Fruit fly (Drosophila melanogaster): ENCODE data around the gene CG14441.
A peak's percentile ranks its signal among the peaks of the same experiment; 100 is the strongest.

Gene CG14441

dm6 chrX:6756175-6756718 is 56.9 kb downstream of the CG14441 start, which contains the start of gene sov (continued):
- TF ChIP-seq zen (tag; optimal IDR thresholded peaks at IDR 0.05) (no peak), ATbp (GFP tag; optimal IDR thresholded peaks at IDR 0.05) (no peak), jing (GFP tag; optimal IDR thresholded peaks at IDR 0.05) (no peak), seq (GFP tag; IDR thresholded peaks at IDR 0.05) (no peak), CG3847 (GFP tag; IDR thresholded peaks at IDR 0.05) (0 out of 2 replicates have a peak, but pooled peaks have one; percentile 10), CG31441 (GFP tag; IDR thresholded peaks at IDR 0.05) (no peak), ap (GFP tag; IDR thresholded peaks at IDR 0.05) (no peak), ara (GFP tag; IDR thresholded peaks at IDR 0.05) (no peak), CkIIα-i1 (GFP tag; IDR thresholded peaks at IDR 0.05) (no peak), Poxn (GFP tag; IDR thresholded peaks at IDR 0.05) (no peak), CG3838 (GFP tag; optimal IDR thresholded peaks at IDR 0.05) (no peak), Gug (GFP tag; IDR thresholded peaks at IDR 0.05) (no peak), Awh (GFP tag; IDR thresholded peaks at IDR 0.05) (no peak), ken (GFP tag; IDR thresholded peaks at IDR 0.05) (no peak), CG1603 (tag; optimal IDR thresholded peaks at IDR 0.05) (no peak), knrl (GFP tag; IDR thresholded peaks at IDR 0.05; ENCODE audit: partially characterized antibody) (peak; percentile 92), grn (GFP tag; optimal IDR thresholded peaks at IDR 0.05) (no peak), CG1602 (GFP tag; optimal IDR thresholded peaks at IDR 0.05) (no peak), CG14050 (GFP tag; IDR thresholded peaks at IDR 0.05) (no peak), CG7357 (GFP tag; IDR thresholded peaks at IDR 0.05) (no peak), sisA (GFP tag; IDR thresholded peaks at IDR 0.05) (no peak), CG12744 (GFP tag; optimal IDR thresholded peaks at IDR 0.05) (no peak), tgo (GFP tag; IDR thresholded peaks at IDR 0.05) (no peak), HLH54F (GFP tag; optimal IDR thresholded peaks at IDR 0.05) (no peak), bab2 (GFP tag; optimal IDR thresholded peaks at IDR 0.05) (no peak), abd-A (tag; optimal IDR thresholded peaks at IDR 0.05) (no peak), dpn (GFP tag; optimal IDR thresholded peaks at IDR 0.05) (no peak), gro (GFP tag; optimal IDR thresholded peaks at IDR 0.05) (no peak), gfzf (GFP tag; optimal IDR thresholded peaks at IDR 0.05) (peak; percentile 76), Side (GFP tag; optimal IDR thresholded peaks at IDR 0.05) (no peak), pfk (GFP tag; optimal IDR thresholded peaks at IDR 0.05) (no peak), CG12391 (tag; optimal IDR thresholded peaks at IDR 0.05) (no peak), sob (GFP tag; IDR thresholded peaks at IDR 0.05) (no peak), fru (optimal IDR thresholded peaks at IDR 0.05) (no peak), hth (optimal IDR thresholded peaks at IDR 0.05) (no peak), gcm (GFP tag; optimal IDR thresholded peaks at IDR 0.05) (no peak), CG9876 (GFP tag; optimal IDR thresholded peaks at IDR 0.05) (no peak), Hey (tag; optimal IDR thresholded peaks at IDR 0.05) (no peak), CG11723 (GFP tag; optimal IDR thresholded peaks at IDR 0.05) (no peak), B-H2 (GFP tag; optimal IDR thresholded peaks at IDR 0.05) (no peak), CG6854 (GFP tag; optimal IDR thresholded peaks at IDR 0.05) (no peak), sim (GFP tag; IDR thresholded peaks at IDR 0.05) (no peak), btn (GFP tag; optimal IDR thresholded peaks at IDR 0.05) (no peak), CG18619 (GFP tag; optimal IDR thresholded peaks at IDR 0.05) (no peak), CoRest (tag; optimal IDR thresholded peaks at IDR 0.05) (no peak), nom (GFP tag; optimal IDR thresholded peaks at IDR 0.05) (peak; percentile 23), pb (GFP tag; optimal IDR thresholded peaks at IDR 0.05) (no peak), CG10654 (GFP tag; optimal IDR thresholded peaks at IDR 0.05) (no peak), zfh2 (GFP tag; optimal IDR thresholded peaks at IDR 0.05) (no peak), z (GFP tag; IDR thresholded peaks at IDR 0.05) (no peak), CG13775 (GFP tag; optimal IDR thresholded peaks at IDR 0.05) (peak; percentile 2), CG11560 (tag; IDR thresholded peaks at IDR 0.05) (no peak), CG15073 (GFP tag; optimal IDR thresholded peaks at IDR 0.05) (no peak)

Data from whole organism, embryonic.